Fruit fly (Drosophila melanogaster) whole organism, prepupa: ENCODE results near the gene tap.

Experiments
- Blimp-1 ChIP-seq: fragments of 200-800 bp; sonication (Bioruptor generic); optimal IDR thresholded peaks from 3 replicates; lab custom pipeline; 2017; ENCODE audit warnings: missing biosample characterization, missing genetic modification characterization, mild to moderate bottlenecking, moderate library complexity, missing genetic modification reagents
- CG10631 ChIP-seq: fragments of 200-800 bp; sonication (Bioruptor generic); optimal IDR thresholded peaks from 2 replicates; lab custom pipeline; 2016; ENCODE audit warnings: missing biosample characterization, missing genetic modification characterization
- CG10669 ChIP-seq: fragments of 200-800 bp; sonication (Bioruptor generic); optimal IDR thresholded peaks from 3 replicates; lab custom pipeline; 2018; ENCODE audit warnings: missing biosample characterization, mild to moderate bottlenecking, missing genetic modification characterization, moderate library complexity
- CG11762 ChIP-seq: fragments of 200-800 bp; sonication (Bioruptor generic); optimal IDR thresholded peaks from 3 replicates; lab custom pipeline; 2016; ENCODE audit warnings: missing biosample characterization, missing genetic modification characterization; ENCODE audit not compliant: insufficient read depth
- CG11902 ChIP-seq: fragments of 200-800 bp; sonication (Bioruptor generic); optimal IDR thresholded peaks from 3 replicates; lab custom pipeline; 2016; ENCODE audit warnings: missing biosample characterization, missing genetic modification characterization
- CG15336 ChIP-seq: fragments of 200-800 bp; sonication (Bioruptor generic); IDR thresholded peaks from 2 replicates; pipeline ENCODE4 v1.3.6; 2022; ENCODE audit warnings: missing biosample characterization, missing genetic modification characterization
- CG1621 ChIP-seq: fragments of 200-800 bp; sonication (Bioruptor generic); optimal IDR thresholded peaks from 3 replicates; lab custom pipeline; 2018; ENCODE audit warnings: missing biosample characterization, mild to moderate bottlenecking, missing genetic modification characterization
- CG3032 ChIP-seq: fragments of 200-800 bp; optimal IDR thresholded peaks from 2 replicates; lab custom pipeline; 2019; ENCODE audit warnings: missing biosample characterization, mild to moderate bottlenecking, missing genetic modification characterization, moderate library complexity
- CG31627 ChIP-seq: fragments of 200-800 bp; sonication (Bioruptor generic); optimal IDR thresholded peaks from 3 replicates; lab custom pipeline; 2016; ENCODE audit warnings: missing biosample characterization, missing genetic modification characterization
- CG32006 ChIP-seq: fragments of 200-800 bp; sonication (Bioruptor generic); optimal IDR thresholded peaks from 3 replicates; lab custom pipeline; 2017; ENCODE audit warnings: missing biosample characterization, mild to moderate bottlenecking, missing genetic modification characterization
- CG3919 ChIP-seq: fragments of 200-800 bp; sonication (Bioruptor generic); optimal IDR thresholded peaks from 3 replicates; lab custom pipeline; 2016; ENCODE audit warnings: missing biosample characterization, missing genetic modification characterization
- CG4318 ChIP-seq: fragments of 200-800 bp; sonication (Bioruptor generic); optimal IDR thresholded peaks from 3 replicates; lab custom pipeline; 2017; ENCODE audit warnings: missing biosample characterization, mild to moderate bottlenecking, missing genetic modification characterization
- CG6163 ChIP-seq: fragments of 200-800 bp; sonication (Bioruptor generic); IDR thresholded peaks from 3 replicates; pipeline ENCODE4 v1.3.6; 2022; ENCODE audit warnings: missing biosample characterization, missing genetic modification characterization
- CG6276 ChIP-seq: fragments of 200-800 bp; sonication (Bioruptor generic); optimal IDR thresholded peaks from 2 replicates; lab custom pipeline; 2017; ENCODE audit warnings: missing biosample characterization, mild to moderate bottlenecking, missing genetic modification characterization
- CG6792 ChIP-seq: fragments of 200-800 bp; sonication (Bioruptor generic); optimal IDR thresholded peaks from 3 replicates; lab custom pipeline; 2016; ENCODE audit warnings: missing biosample characterization, missing genetic modification characterization
- CG6854 ChIP-seq: fragments of 200-800 bp; sonication (Bioruptor generic); optimal IDR thresholded peaks from 2 replicates; lab custom pipeline; 2017; ENCODE audit warnings: missing biosample characterization, mild to moderate bottlenecking, missing genetic modification characterization
- CG8119 ChIP-seq: fragments of 200-800 bp; sonication (Bioruptor generic); IDR thresholded peaks from 3 replicates; pipeline ENCODE4 v1.3.6; 2022; ENCODE audit warnings: missing biosample characterization, missing genetic modification characterization
- CG8632 ChIP-seq: fragments of 200-800 bp; sonication (Bioruptor generic); optimal IDR thresholded peaks from 3 replicates; lab custom pipeline; 2016; ENCODE audit warnings: missing biosample characterization, missing genetic modification characterization
- CG9139 ChIP-seq: fragments of 200-800 bp; sonication (Bioruptor generic); optimal IDR thresholded peaks from 3 replicates; lab custom pipeline; 2017; ENCODE audit warnings: missing biosample characterization, mild to moderate bottlenecking, missing genetic modification characterization
- Eip75B ChIP-seq: fragments of 200-800 bp; sonication (Bioruptor generic); optimal IDR thresholded peaks from 3 replicates; lab custom pipeline; 2016; ENCODE audit warnings: missing biosample characterization, missing genetic modification characterization
- Eip93F ChIP-seq: fragments of 200-800 bp; sonication (Bioruptor generic); optimal IDR thresholded peaks from 2 replicates; lab custom pipeline; 2016; ENCODE audit warnings: missing biosample characterization, mild to moderate bottlenecking, missing genetic modification characterization
- Ets21C ChIP-seq: fragments of 200-800 bp; sonication (Bioruptor generic); optimal IDR thresholded peaks from 3 replicates; lab custom pipeline; 2016; ENCODE audit warnings: missing biosample characterization, missing genetic modification characterization
- Ets96B ChIP-seq: fragments of 200-800 bp; optimal IDR thresholded peaks from 2 replicates; lab custom pipeline; 2019; ENCODE audit warnings: missing biosample characterization, mild to moderate bottlenecking, missing genetic modification characterization, moderate library complexity
- Gug ChIP-seq: fragments of 200-800 bp; sonication (Bioruptor generic); IDR thresholded peaks from 2 replicates; pipeline ENCODE4 v1.3.6; 2022; ENCODE audit warnings: missing biosample characterization, missing genetic modification characterization
- Hr38 ChIP-seq: sonication (Bioruptor generic); optimal IDR thresholded peaks from 2 replicates; lab custom pipeline; 2016; ENCODE audit warnings: missing biosample characterization, missing genetic modification characterization
- Hr4 ChIP-seq: fragments of 200-800 bp; sonication (Bioruptor generic); optimal IDR thresholded peaks from 3 replicates; lab custom pipeline; 2016; ENCODE audit warnings: missing biosample characterization, missing genetic modification characterization
- Lpt ChIP-seq: fragments of 200-800 bp; sonication (Bioruptor generic); optimal IDR thresholded peaks from 3 replicates; lab custom pipeline; 2016; ENCODE audit warnings: missing biosample characterization, missing genetic modification characterization
- OdsH ChIP-seq: fragments of 200-800 bp; sonication (Bioruptor generic); optimal IDR thresholded peaks from 3 replicates; lab custom pipeline; 2016; ENCODE audit warnings: missing biosample characterization, missing genetic modification characterization
- achi ChIP-seq: fragments of 200-800 bp; sonication (Bioruptor generic); optimal IDR thresholded peaks from 3 replicates; lab custom pipeline; 2016; ENCODE audit warnings: missing biosample characterization, missing genetic modification characterization
- cyc ChIP-seq: fragments of 200-800 bp; sonication (Bioruptor generic); optimal IDR thresholded peaks from 3 replicates; lab custom pipeline; 2016; ENCODE audit warnings: missing biosample characterization, missing genetic modification characterization
- dac ChIP-seq: fragments of 200-800 bp; sonication (Bioruptor generic); optimal IDR thresholded peaks from 2 replicates; lab custom pipeline; 2017; ENCODE audit warnings: missing biosample characterization, mild to moderate bottlenecking, missing genetic modification characterization
- dsx ChIP-seq: fragments of 200-800 bp; optimal IDR thresholded peaks from 3 replicates; lab custom pipeline; 2019; ENCODE audit warnings: missing biosample characterization, mild to moderate bottlenecking, missing genetic modification characterization, moderate library complexity; ENCODE audit not compliant: poor library complexity, severe bottlenecking
- eg ChIP-seq: fragments of 200-800 bp; sonication (Bioruptor generic); IDR thresholded peaks from 3 replicates; pipeline ENCODE4 v1.3.6; 2022; ENCODE audit warnings: missing biosample characterization, missing genetic modification characterization
- fd59A ChIP-seq: fragments of 200-800 bp; sonication (Bioruptor generic); optimal IDR thresholded peaks from 2 replicates; lab custom pipeline; 2017; ENCODE audit warnings: missing biosample characterization, mild to moderate bottlenecking, missing genetic modification characterization, missing genetic modification reagents
- fkh ChIP-seq: fragments of 200-800 bp; sonication (Bioruptor generic); optimal IDR thresholded peaks from 3 replicates; lab custom pipeline; 2017; ENCODE audit warnings: missing biosample characterization, mild to moderate bottlenecking, missing genetic modification characterization, moderate library complexity
- net ChIP-seq: fragments of 200-800 bp; sonication (Bioruptor generic); optimal IDR thresholded peaks from 3 replicates; lab custom pipeline; 2016; ENCODE audit warnings: missing biosample characterization, missing genetic modification characterization
- salr ChIP-seq, 2 experiments: fragments of 200-800 bp; sonication (Bioruptor generic); optimal IDR thresholded peaks; 3 replicates each; lab custom pipeline; 2016 to 2018; ENCODE audit warnings: missing biosample characterization in 2 of 2, missing genetic modification characterization in 2 of 2, mild to moderate bottlenecking in 1 of 2
- svp ChIP-seq: fragments of 200-800 bp; sonication (Bioruptor generic); peaks from one replicate; lab custom pipeline; 2016; ENCODE audit warnings: missing biosample characterization, missing genetic modification characterization

Gene tap

DNA sequence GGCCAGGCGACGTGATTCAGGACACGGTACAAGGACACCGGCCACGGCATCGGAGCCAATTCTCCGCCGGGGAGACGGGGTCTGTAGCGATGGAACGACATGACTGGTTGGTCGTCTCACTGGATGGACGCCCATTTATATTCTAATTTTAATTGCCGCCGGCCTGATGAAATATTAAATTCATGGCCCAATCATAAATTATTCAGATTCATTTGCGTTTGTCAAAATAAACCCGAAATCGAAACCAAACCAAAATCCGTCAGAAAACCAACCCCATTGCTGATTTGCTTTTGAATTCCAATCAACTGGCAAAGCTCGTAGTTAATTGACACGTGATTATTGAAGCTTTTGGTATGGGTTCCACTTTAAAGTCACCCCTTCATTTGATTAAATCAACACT is 30.4 kb upstream of the tap start, which contains the start of gene Or74a:
Or74a (minus strand) TSS at position 101 of the 400 bp plus-strand sequence.
- TF ChIP-seq CG10669 (no peak), achi (GFP tag; lab: Kevin White, UChicago) (no peak), CG8632 (no peak), svp (GFP tag; lab: Kevin White, UChicago) (no peak), dsx (GFP tag; lab: Kevin White, UChicago) (no peak), Lpt (GFP tag; lab: Kevin White, UChicago) (no peak), Ets21C (GFP tag; lab: Kevin White, UChicago) (no peak), fkh (GFP tag; lab: Kevin White, UChicago) (no peak), dac (GFP tag; lab: Kevin White, UChicago) (no peak), CG6792 (GFP tag; lab: Kevin White, UChicago) (no peak)

dm6 chr3L:17339122-17339521 is 20.4 kb upstream of the tap start, which contains the start of gene CG6479:
TSS of gene CG6479 (minus strand) at chr3L:17339262.
- TF ChIP-seq CG6854 (GFP tag; lab: Kevin White, UChicago) (no peak), svp (GFP tag; lab: Kevin White, UChicago) (peak; percentile 80)
- TF ChIP-seq, all 60 proteins: peak for 1

DNA sequence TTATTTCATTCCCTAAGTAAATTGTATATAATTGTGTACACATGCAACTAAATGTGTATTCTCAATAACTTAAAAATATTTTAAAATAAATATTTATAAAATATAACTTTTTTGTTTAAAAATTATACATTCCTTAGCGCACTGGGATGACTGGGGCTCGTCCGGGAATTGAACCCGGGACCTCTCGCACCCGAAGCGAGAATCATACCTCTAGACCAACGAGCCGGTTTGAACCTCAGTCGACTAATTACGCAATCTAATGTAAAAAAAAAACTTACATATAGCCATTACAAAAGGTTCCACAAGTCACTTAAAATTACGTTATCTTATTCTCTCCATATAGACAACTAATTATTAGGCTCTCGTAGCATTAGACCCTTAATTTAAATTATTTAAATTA is 19.7 kb upstream of the tap start:
- TF ChIP-seq Blimp-1 (GFP tag; lab: Kevin White, UChicago): no peak
- no peak for TF ChIP-seq dac (GFP tag; lab: Kevin White, UChicago)
- TF ChIP-seq CG1621: no peak
- peak; percentile 27 for TF ChIP-seq svp (GFP tag; lab: Kevin White, UChicago)

dm6 chr3L:17341216-17341615 is 18.3 kb upstream of the tap start, which contains the start of gene CG13727:
TSS of gene CG13727 (minus strand) at chr3L:17341316.
- TF ChIP-seq CG6792 (GFP tag; lab: Kevin White, UChicago) (no peak), Lpt (GFP tag; lab: Kevin White, UChicago) (no peak), CG4318 (GFP tag; lab: Kevin White, UChicago) (no peak), CG8119 (GFP tag; lab: Robert Waterston, UW) (no peak), net (GFP tag; lab: Kevin White, UChicago) (no peak), CG3032 (tag; lab: Kevin White, UChicago) (no peak), dsx (GFP tag; lab: Kevin White, UChicago) (no peak), CG6163 (GFP tag; lab: Robert Waterston, UW) (no peak), Gug (no peak), Ets96B (tag; lab: Kevin White, UChicago) (no peak), cyc (GFP tag; lab: Kevin White, UChicago) (no peak), Ets21C (GFP tag; lab: Kevin White, UChicago) (no peak), CG11762 (GFP tag; lab: Kevin White, UChicago) (no peak), fkh (GFP tag; lab: Kevin White, UChicago) (no peak), CG10631 (GFP tag; lab: Kevin White, UChicago) (no peak), fd59A (GFP tag; lab: Kevin White, UChicago) (no peak), eg (GFP tag; lab: Robert Waterston, UW) (no peak), CG11902 (GFP tag; lab: Kevin White, UChicago) (no peak), CG8632 (no peak), Hr38 (GFP tag; lab: Kevin White, UChicago) (no peak)

- TF ChIP-seq CG9139 (no peak), CG11902 (GFP tag; lab: Kevin White, UChicago) (no peak), dsx (GFP tag; lab: Kevin White, UChicago) (no peak), achi (GFP tag; lab: Kevin White, UChicago) (no peak), fd59A (GFP tag; lab: Kevin White, UChicago) (no peak), Hr4 (GFP tag; lab: Kevin White, UChicago) (no peak), CG3919 (GFP tag; lab: Kevin White, UChicago) (no peak), cyc (GFP tag; lab: Kevin White, UChicago) (no peak), CG32006 (no peak), OdsH (GFP tag; lab: Kevin White, UChicago) (no peak), CG6276 (no peak), Eip93F (GFP tag; lab: Kevin White, UChicago) (no peak), salr (GFP tag; optimal IDR thresholded peaks at IDR 0.05; lab: Kevin White, UChicago) (no peak), CG31627 (GFP tag; lab: Kevin White, UChicago) (no peak), svp (GFP tag; lab: Kevin White, UChicago) (no peak), Eip75B (GFP tag; lab: Kevin White, UChicago) (no peak), CG15336 (no peak)
Observed at dm6 chr3L:17344596-17344995, 14.9 kb upstream of the tap start, which contains the start of gene brv2. TSS of gene brv2 (minus strand) at chr3L:17344696.
